Worm (Caenorhabditis elegans) whole organism, L4 larva: ENCODE data around the gene srh-52.

Source experiments
- aha-1 ChIP-seq: fragments of 150-350 bp; peaks from one replicate; lab custom pipeline; 2014; ENCODE audit warnings: missing biosample characterization, missing genetic modification characterization
- aly-2 ChIP-seq: sonication (generic microtip); optimal IDR thresholded peaks from 2 replicates; lab custom pipeline; 2018; ENCODE audit warnings: missing biosample characterization, missing genetic modification characterization
- ama-1 ChIP-seq: fragments of 150-350 bp; optimal IDR thresholded peaks from 2 replicates; lab custom pipeline; 2014; ENCODE audit warnings: inconsistent platforms, mixed read lengths
- ceh-44 ChIP-seq: fragments of 200-800 bp; sonication (Bioruptor generic); IDR thresholded peaks from 2 replicates; pipeline ENCODE4 v1.3.6; 2022; ENCODE audit warnings: missing genetic modification reagents, missing genetic modification characterization, missing compliant biosample characterization
- ces-1 ChIP-seq: fragments of 150-350 bp; sonication (generic microtip); optimal IDR thresholded peaks from 4 replicates; lab custom pipeline; 2014; ENCODE audit warnings: missing biosample characterization, missing genetic modification reagents, missing genetic modification characterization
- fkh-10 ChIP-seq: fragments of 150-350 bp; optimal IDR thresholded peaks from 2 replicates; lab custom pipeline; 2014; ENCODE audit warnings: missing biosample characterization, missing genetic modification reagents, missing genetic modification characterization
- lin-13 ChIP-seq: fragments of 150-350 bp; optimal IDR thresholded peaks from 2 replicates; lab custom pipeline; 2014; ENCODE audit warnings: missing biosample characterization, missing genetic modification reagents, missing genetic modification characterization
- lsy-2 ChIP-seq, 2 experiments: fragments of 150-350 bp in 1 of 2; sonication (generic microtip) in 1 of 2; optimal IDR thresholded peaks; 2 replicates each; lab custom pipeline; 2014 to 2017; ENCODE audit warnings: missing biosample characterization in 2 of 2, missing genetic modification characterization in 2 of 2
- mxl-2 ChIP-seq: fragments of 200-800 bp; sonication (Bioruptor generic); conservative IDR thresholded peaks from 2 replicates; pipeline ENCODE4 v1.3.6; 2022; ENCODE audit warnings: missing genetic modification reagents, missing genetic modification characterization, missing compliant biosample characterization
- nhr-237 ChIP-seq: sonication (generic microtip); optimal IDR thresholded peaks from 2 replicates; lab custom pipeline; 2017; ENCODE audit warnings: missing biosample characterization, missing genetic modification characterization
- nhr-76 ChIP-seq: fragments of 150-350 bp; optimal IDR thresholded peaks from 2 replicates; lab custom pipeline; 2014; ENCODE audit warnings: missing biosample characterization, missing genetic modification characterization
- nhr-77 ChIP-seq: fragments of 150-350 bp; optimal IDR thresholded peaks from 2 replicates; lab custom pipeline; 2014; ENCODE audit warnings: missing biosample characterization, missing genetic modification characterization
- unc-39 ChIP-seq: sonication (generic microtip); optimal IDR thresholded peaks from 2 replicates; lab custom pipeline; 2017; ENCODE audit warnings: missing biosample characterization, missing genetic modification characterization
- ztf-11 ChIP-seq: fragments of 150-350 bp; optimal IDR thresholded peaks from 2 replicates; lab custom pipeline; 2014; ENCODE audit warnings: missing biosample characterization, missing genetic modification characterization

DNA sequence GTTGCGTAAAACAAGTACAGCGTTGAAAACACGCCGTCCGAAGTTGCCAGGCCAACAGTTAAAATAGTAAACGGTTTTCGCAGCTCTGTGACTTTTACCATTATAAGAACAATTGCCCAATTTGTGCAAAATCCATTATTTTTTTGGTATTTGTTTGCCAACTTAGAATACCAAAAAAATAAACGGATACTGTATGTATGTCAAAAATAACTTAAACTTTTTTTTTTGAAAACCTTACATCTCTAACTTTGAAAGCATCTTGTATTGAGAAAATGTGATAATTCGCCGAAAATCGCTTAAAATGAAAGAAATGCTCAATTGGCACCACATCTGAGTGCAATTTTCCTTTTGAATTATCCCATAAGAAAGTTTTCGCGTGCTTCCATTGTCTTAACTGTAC, 22.6 kb upstream of the srh-52 start, which contains the start of gene fbxa-199:
- TF ChIP-seq ama-1: no peak
- TF ChIP-seq ztf-11 (tag; lab: Kevin White, UChicago): no peak
- no peak for TF ChIP-seq aha-1 (tag; lab: Kevin White, UChicago)
- TF ChIP-seq nhr-76: no peak
- TF ChIP-seq nhr-237 (tag; lab: Kevin White, UChicago): no peak
- no peak for TF ChIP-seq ceh-44 (GFP tag; lab: Robert Waterston, UW)
- TF ChIP-seq aly-2 (tag; lab: Kevin White, UChicago): no peak
- TF ChIP-seq lsy-2 (tag; optimal IDR thresholded peaks at IDR 0.05; lab: Kevin White, UChicago): no peak
- no peak for TF ChIP-seq fkh-10
- no peak for TF ChIP-seq nhr-77 (tag; lab: Kevin White, UChicago)
- TF ChIP-seq lin-13 (GFP tag; lab: Kevin White, UChicago): no peak
- TF ChIP-seq mxl-2: no peak
- no peak for TF ChIP-seq ces-1 (GFP tag; lab: Kevin White, UChicago)
- TF ChIP-seq unc-39 (tag; lab: Kevin White, UChicago): no peak
